Fruit fly (Drosophila melanogaster): ENCODE results near the gene CG43373.

Gene CG43373

dm6 chr3L:16488483-16489258 is 54.5 kb downstream of the CG43373 start (continued):
- TF ChIP-seq ems (GFP tag; optimal IDR thresholded peaks at IDR 0.05) (no peak), CG10543 (GFP tag; optimal IDR thresholded peaks at IDR 0.05) (peak; percentile 7), fd3F (GFP tag; optimal IDR thresholded peaks at IDR 0.05) (no peak), Hand (GFP tag; optimal IDR thresholded peaks at IDR 0.05) (no peak), dimm (GFP tag; IDR thresholded peaks at IDR 0.05) (no peak), dmrt99B (tag; optimal IDR thresholded peaks at IDR 0.05) (peak; percentile 40), CG10209 (GFP tag; optimal IDR thresholded peaks at IDR 0.05) (peak; percentile 20), pan (optimal IDR thresholded peaks at IDR 0.05) (no peak), pan (GFP tag; optimal IDR thresholded peaks at IDR 0.05 in 1 of 2, IDR thresholded peaks at IDR 0.05 in 1 of 2) (no peak), Sox102F (GFP tag; optimal IDR thresholded peaks at IDR 0.05) (peak; percentile 48), lbe (GFP tag; optimal IDR thresholded peaks at IDR 0.05) (peak; percentile 49), CG11456 (GFP tag; IDR thresholded peaks at IDR 0.05) (0 out of 3 replicates have a peak, but pooled peaks have one; percentile 37), CG6272 (GFP tag; IDR thresholded peaks at IDR 0.05) (no peak), CG13424 (tag; optimal IDR thresholded peaks at IDR 0.05) (peak; percentile 17), CG15269 (tag; optimal IDR thresholded peaks at IDR 0.05) (no peak), gem (tag; optimal IDR thresholded peaks at IDR 0.05) (peak; percentile 76), ac (GFP tag; optimal IDR thresholded peaks at IDR 0.05) (no peak), Hey (tag; optimal IDR thresholded peaks at IDR 0.05) (no peak), stwl (tag; optimal IDR thresholded peaks at IDR 0.05) (no peak), slbo (GFP tag; IDR thresholded peaks at IDR 0.05) (no peak), abd-A (tag; optimal IDR thresholded peaks at IDR 0.05) (peak; percentile 62), vnd (GFP tag; IDR thresholded peaks at IDR 0.05; ENCODE audit: partially characterized antibody) (no peak), oc (tag; optimal IDR thresholded peaks at IDR 0.05) (peak; percentile 79), CG8359 (GFP tag; optimal IDR thresholded peaks at IDR 0.05; ENCODE audit: borderline replicate concordance) (no peak), Gsc (GFP tag; IDR thresholded peaks at IDR 0.05) (no peak), CG15073 (GFP tag; optimal IDR thresholded peaks at IDR 0.05) (no peak), CG3995 (GFP tag; optimal IDR thresholded peaks at IDR 0.05) (no peak), sim (GFP tag; IDR thresholded peaks at IDR 0.05) (no peak), gsb (GFP tag; IDR thresholded peaks at IDR 0.05) (no peak), Lpt (GFP tag; optimal IDR thresholded peaks at IDR 0.05) (no peak), Awh (GFP tag; IDR thresholded peaks at IDR 0.05) (0 out of 2 replicates have a peak, but pooled peaks have one; percentile 26), gro (GFP tag; optimal IDR thresholded peaks at IDR 0.05) (no peak), dan (GFP tag; IDR thresholded peaks at IDR 0.05) (no peak), CG30020 (tag; optimal IDR thresholded peaks at IDR 0.05) (no peak), CG17328 (GFP tag; IDR thresholded peaks at IDR 0.05) (no peak), Kr (GFP tag; optimal IDR thresholded peaks at IDR 0.05) (peak; percentile 12), CG3281 (GFP tag; optimal IDR thresholded peaks at IDR 0.05) (no peak), Tbp (GFP tag; optimal IDR thresholded peaks at IDR 0.05) (no peak), CG9437 (GFP tag; optimal IDR thresholded peaks at IDR 0.05) (no peak), HLH3B (GFP tag; IDR thresholded peaks at IDR 0.05) (0 out of 2 replicates have a peak, but pooled peaks have one; percentile 5), hth (optimal IDR thresholded peaks at IDR 0.05) (no peak), cad (GFP tag; optimal IDR thresholded peaks at IDR 0.05) (no peak), HmgD (GFP tag; optimal IDR thresholded peaks at IDR 0.05) (no peak), Med (GFP tag) (peak; percentile 62), luna (GFP tag; optimal IDR thresholded peaks at IDR 0.05) (no peak), Ravus (GFP tag; IDR thresholded peaks at IDR 0.05) (no peak), CG13894 (tag; optimal IDR thresholded peaks at IDR 0.05) (no peak), trem (tag; optimal IDR thresholded peaks at IDR 0.05) (peak; percentile 15), CG18599 (GFP tag; optimal IDR thresholded peaks at IDR 0.05) (no peak), dmrt11E (tag; optimal IDR thresholded peaks at IDR 0.05) (peak; percentile 68)
